Worm (Caenorhabditis elegans) whole organism, young adult: ENCODE measurements around the gene T26C11.4.

Source experiments
- ama-1 ChIP-seq, 3 experiments: fragments of 150-350 bp in 1 of 3; sonication (generic microtip) in 2 of 3; optimal IDR thresholded peaks; 2 replicates each; lab custom pipeline; 2014 to 2018; ENCODE audit warnings: missing biosample characterization in 2 of 3, missing genetic modification characterization in 2 of 3, missing genetic modification reagents in 2 of 3
- ets-4 ChIP-seq: fragments of 200-800 bp; sonication (Bioruptor generic); optimal IDR thresholded peaks from 2 replicates; lab custom pipeline; 2018; ENCODE audit warnings: mild to moderate bottlenecking, missing genetic modification characterization, missing compliant biosample characterization
- pbrm-1 ChIP-seq: fragments of 200-800 bp; sonication (Bioruptor generic); IDR thresholded peaks from 2 replicates; pipeline ENCODE4 v1.3.6; 2022; ENCODE audit warnings: missing genetic modification reagents, missing genetic modification characterization, missing compliant biosample characterization
- pha-4 ChIP-seq: fragments of 150-350 bp; sonication (generic microtip); optimal IDR thresholded peaks from 2 replicates; lab custom pipeline; 2014; ENCODE audit warnings: missing biosample characterization, missing genetic modification reagents, missing genetic modification characterization
- ztf-3 ChIP-seq: fragments of 200-800 bp; sonication (Bioruptor generic); optimal IDR thresholded peaks from 2 replicates; lab custom pipeline; 2018; ENCODE audit warnings: mild to moderate bottlenecking, missing genetic modification characterization, missing compliant biosample characterization

DNA sequence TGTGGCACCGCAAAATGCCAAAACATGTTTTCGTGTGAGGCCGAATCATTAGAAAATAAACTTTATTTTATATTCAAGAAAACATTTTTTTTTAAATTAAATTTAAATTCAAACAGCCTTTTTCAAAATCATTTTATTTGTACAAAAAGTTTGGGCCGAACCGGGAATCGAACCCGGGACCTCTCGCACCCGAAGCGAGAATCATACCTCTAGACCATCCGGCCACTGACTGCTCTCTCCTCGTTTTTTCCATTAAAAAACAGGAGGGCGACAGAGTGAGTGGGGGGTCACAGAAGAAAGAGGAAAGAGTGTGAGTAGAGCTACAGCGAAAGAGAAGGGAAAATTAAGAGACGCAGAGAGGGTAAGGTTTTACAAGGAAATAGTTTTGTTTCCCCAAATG is 35.3 kb upstream of the T26C11.4 start:
- TF ChIP-seq ets-4, result no peak
- TF ChIP-seq ama-1 (optimal IDR thresholded peaks at IDR 0.05; lab: Kevin White, UChicago), result no peak
- peak; percentile 38 to 55 for TF ChIP-seq ama-1 (GFP tag; optimal IDR thresholded peaks at IDR 0.05; lab: Kevin White, UChicago)
- no peak for TF ChIP-seq pha-4 (tag; lab: Kevin White, UChicago)
- TF ChIP-seq pbrm-1 (GFP tag; lab: Robert Waterston, UW), result no peak
- TF ChIP-seq ztf-3, result peak; percentile 23
